Fruit fly (Drosophila melanogaster): ENCODE measurements around the gene gkt.

gkt gene

DNA sequence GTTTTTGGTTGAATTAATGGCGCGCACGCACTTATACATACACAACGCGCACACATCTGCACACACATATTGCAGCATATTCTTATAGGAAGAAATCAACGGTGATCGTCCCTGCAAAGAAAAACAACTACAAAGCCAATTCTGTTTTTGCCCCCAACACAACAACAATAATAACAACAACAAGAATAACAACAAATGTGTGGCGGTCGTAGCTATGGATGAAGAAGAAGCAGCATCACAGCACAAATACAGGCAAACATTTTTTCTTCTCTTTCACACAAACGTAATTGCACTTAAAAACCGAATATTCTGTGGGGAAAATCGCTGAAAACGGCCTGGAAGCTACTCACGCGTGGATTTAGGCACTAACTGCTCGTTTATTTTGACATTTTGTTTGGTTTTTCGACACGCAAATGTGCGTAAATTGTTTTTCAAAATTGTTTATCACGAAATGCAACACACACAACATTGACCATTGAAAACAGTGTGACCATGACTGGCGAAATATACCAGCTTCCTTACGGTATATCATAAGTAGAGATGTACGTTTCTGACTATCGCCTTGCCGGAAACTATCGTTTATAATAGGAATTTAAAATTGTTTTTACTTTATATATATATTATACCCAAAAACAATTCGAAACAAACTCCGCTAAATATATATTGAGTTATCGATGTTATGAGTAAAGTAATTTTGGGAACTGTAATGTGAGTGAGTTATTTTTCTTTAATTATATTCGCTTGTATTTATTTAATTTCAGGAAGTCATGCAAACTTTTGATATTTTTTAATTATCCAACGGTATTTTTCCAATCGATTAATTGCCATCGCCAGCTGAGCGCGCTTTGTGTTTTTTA lies at the start of gene gkt, which contains the start of gene Mad:
Gene gkt, plus strand, starts transcription at position 807 of the 857 bp plus-strand sequence.
Gene Mad, minus strand, starts transcription at position 500 of the 857 bp plus-strand sequence.
- no peak for TF ChIP-seq CG17801 (GFP tag; optimal IDR thresholded peaks at IDR 0.05; ENCODE audit: partially characterized antibody)

DNA sequence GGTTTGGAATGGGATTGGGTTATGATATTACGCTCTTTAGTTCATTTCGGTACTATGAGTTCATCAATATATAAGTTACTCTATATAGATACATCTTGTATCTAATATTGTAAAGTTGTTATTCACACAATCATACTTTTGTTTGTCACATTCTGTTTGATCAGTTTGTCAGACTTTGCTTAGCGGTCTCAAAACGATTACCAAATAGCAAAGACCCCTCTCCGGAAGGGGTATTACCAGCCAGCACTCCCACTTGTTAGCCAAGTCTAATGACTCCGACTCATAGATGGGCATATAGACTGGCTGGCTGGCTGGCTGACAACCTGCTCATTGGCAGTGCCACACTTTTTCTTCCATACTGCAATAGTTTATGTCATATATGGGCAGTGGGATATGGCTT lies 45.6 kb upstream of the gkt start:
- TF ChIP-seq CG17801 (GFP tag; optimal IDR thresholded peaks at IDR 0.05; ENCODE audit: partially characterized antibody): no peak

DNA sequence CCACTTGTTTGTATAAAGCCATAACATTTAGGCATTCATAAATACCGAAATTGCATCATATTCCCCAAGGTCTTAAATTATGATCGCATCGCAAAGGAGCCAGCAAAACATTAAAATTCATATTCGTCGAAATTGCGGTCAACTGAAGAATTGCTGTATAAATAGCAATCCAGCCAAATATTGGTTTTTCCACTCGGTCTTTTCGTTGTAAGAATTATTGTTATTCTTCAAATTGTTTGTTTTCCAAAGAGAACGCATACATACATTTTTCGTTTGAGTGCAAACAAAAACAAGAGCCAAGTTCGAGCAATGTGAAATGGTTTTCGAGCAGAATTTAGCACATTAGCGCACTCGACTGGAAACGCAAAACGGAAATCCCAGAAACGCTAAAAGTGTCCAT lies 44.9 kb upstream of the gkt start:
- no peak for TF ChIP-seq CG17801 (GFP tag; optimal IDR thresholded peaks at IDR 0.05; ENCODE audit: partially characterized antibody)

DNA sequence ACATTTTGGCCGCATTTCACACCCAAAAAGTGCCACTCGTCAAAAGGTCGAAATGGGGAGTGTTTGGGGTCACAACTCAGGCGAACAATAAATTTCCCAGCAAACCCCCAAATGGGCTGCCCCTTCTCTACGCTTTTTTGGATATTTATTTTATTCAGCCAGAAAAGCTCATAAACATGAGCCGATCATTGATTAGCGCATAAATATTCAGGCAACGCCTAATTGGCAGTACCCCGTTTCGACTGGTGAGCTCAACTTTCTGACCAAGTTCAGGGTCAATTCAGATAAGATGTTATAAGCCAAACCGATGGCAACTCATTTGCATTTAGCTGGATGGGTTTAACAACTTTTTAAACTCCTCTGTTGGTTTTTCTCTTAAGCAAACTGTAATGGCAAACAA lies 40.1 kb upstream of the gkt start:
- TF ChIP-seq CG17801 (GFP tag; optimal IDR thresholded peaks at IDR 0.05; ENCODE audit: partially characterized antibody): no peak

DNA sequence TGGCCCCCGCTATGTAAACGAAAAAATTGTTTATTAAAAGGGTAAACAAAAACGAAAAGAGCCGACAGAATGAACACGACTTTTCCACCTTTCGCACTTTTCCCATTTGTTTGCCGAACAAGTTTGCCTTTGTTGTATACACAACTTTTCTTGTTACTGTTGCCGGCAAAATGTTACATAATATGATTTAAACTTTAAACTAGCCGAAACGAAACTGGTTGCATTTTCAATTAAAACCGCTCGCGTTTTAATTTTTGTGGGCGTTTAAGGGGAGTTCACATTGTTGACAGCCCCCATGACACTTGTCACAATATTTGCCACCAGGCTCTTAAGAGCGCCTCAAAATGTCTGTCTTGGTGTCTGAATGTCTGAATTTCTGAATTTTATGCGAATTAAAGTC lies 38.9 kb upstream of the gkt start:
- TF ChIP-seq CG17801 (GFP tag; optimal IDR thresholded peaks at IDR 0.05; ENCODE audit: partially characterized antibody): no peak

DNA sequence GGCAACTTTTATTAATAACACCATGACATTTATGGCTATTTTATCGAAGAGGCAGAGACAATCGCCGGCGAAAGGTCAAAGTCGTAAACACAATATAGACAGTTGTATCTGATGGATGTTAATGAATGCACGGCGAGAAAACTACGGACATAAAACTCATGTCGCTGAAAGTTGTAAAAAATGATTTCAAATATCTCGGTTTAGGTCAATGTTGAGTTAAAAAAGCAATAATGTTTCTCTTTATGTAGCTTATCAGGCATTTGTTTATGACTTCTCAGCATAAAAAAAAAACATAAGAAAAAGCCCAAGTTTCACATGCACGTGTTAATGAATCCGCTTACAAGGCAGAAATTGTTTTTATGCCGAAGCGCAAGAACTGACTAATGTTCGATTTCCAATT lies 38.4 kb upstream of the gkt start:
- no peak for TF ChIP-seq CG17801 (GFP tag; optimal IDR thresholded peaks at IDR 0.05; ENCODE audit: partially characterized antibody)

DNA sequence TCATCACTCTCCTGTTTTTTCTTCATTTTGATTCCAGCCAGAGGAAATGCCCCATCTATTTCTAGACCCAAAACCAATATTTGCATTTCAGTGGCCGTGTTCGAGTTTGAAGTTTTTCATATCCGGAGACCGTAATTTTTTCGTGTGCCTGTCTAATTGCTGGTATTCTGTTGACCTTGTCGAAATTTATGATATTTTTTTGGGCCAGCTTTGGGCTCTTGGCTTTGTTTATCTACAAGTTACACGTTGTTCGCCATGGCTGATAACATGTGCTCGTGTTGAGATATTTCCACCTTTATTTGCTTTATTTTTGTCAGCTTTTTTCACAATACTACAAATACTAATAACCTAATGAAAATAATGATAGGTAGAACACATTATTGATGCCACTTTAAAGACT lies 38.0 kb upstream of the gkt start:
- TF ChIP-seq CG17801 (GFP tag; optimal IDR thresholded peaks at IDR 0.05; ENCODE audit: partially characterized antibody): no peak

DNA sequence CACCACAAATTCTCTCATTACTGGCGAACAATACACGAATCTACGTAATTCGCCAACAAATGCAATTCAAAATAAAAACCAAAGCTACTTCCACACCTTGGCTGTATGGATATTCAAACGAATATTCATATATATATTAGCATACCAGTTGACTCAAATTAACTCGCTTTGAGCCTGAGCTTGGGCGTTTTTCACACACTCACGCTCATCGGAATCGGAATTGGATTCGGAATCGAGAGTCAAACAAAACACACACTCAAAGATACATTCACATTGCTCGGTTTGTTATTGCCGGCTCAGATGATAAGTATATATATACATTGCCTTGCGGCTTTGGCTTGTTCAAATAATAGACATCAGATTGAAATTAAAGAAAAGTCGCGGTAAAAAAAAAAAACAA lies 37.5 kb upstream of the gkt start:
- TF ChIP-seq CG17801 (GFP tag; optimal IDR thresholded peaks at IDR 0.05; ENCODE audit: partially characterized antibody): no peak

DNA sequence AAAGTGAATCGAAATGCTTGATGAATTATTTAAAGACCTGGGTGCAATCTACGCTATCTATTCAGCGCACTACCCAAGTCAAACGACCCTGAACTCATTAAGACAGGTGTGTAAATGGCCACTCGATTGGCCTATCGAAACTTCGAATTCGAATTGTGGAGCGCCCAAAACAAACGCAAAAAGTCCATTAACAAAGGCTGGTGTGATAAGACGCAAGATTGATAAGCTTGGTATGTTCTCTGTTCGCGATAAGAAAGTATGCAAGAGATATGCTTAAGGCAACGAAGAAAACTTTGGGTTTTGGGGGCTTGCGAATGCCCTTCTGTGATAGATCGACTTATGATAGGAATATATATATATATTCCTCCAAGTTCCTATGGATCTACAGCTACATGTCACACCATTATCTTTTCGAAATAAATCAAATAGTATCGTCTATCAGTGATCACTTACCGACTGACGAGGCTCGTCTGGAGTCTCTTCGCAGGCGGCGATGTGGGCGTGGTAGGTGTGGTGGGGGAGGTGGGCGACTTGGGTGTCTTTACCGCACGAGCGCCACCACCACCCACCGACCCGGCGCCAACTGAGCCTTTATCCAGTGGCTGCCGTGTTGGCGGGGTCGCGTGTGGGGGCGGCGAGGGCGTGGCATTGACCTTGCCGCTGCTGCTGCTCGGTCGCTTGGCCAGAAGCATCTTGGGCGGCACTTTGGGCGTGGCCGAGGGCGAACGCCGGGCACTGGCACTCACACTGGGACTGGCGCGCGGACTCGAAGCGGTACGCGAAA lies 36.0 kb upstream of the gkt start:
- TF ChIP-seq CG17801 (GFP tag; optimal IDR thresholded peaks at IDR 0.05; ENCODE audit: partially characterized antibody): no peak

DNA sequence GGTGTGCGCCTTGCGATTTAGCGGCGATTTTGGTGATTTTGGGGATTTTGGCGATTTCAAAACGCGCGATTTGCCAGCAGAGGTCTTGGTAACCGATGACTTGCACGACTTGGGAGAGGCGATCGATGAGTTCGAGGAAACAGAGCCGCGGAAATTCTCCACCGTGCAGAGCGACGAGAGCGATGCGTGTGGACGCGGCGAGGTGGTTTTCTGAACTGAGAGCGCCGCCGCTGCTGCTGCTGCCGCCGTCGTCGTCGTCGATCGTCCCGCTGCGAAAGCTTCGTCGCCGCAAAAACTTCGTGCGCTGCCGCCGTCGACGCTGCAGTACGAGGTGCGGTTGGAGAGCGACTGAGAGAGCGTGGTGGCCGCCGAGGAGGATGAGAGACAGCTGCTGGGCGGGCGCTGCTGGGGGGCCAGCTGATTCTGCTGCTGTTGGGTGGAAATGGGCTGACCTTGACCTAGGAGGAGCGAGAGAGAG lies 35.2 kb upstream of the gkt start:
- TF ChIP-seq CG17801 (GFP tag; optimal IDR thresholded peaks at IDR 0.05; ENCODE audit: partially characterized antibody): no peak

DNA sequence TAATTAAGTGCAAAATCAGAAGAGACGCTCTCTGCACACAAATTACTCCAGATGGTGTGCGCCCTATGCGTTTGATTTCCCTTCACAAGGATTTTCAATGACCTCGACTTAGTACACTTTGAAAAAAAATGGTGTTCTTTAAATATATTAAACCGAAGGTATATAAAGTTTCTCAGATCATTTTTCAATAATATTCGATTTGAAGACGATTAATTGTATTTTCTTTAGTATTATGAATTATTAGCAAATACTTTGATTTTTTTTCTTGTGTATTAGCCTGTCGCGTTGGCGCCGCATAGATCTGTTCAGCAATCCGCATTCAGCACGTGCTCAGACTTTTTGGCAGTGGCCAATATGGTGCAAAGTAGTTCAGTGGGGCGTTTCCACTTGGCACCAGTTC lies 31.9 kb upstream of the gkt start:
- TF ChIP-seq CG17801 (GFP tag; optimal IDR thresholded peaks at IDR 0.05; ENCODE audit: partially characterized antibody): no peak

DNA sequence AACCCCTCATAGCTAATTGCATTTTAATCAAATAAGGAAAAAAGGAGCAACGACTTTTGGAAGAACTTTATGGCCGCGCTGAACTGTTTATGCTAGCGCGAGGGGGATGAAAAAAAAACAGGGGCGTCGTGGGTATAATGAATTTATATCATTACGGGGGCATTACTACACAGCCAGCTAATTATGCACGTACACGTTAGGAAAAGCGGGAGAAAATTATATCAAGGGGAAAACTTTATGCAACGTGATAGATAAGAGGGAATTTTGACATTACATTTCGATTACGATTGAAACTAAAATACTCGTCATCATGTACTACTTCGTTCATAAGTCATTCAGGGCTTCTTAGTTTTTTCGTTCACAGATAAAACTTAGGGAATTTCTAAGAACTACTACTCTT lies 31.4 kb upstream of the gkt start, which contains the start of gene CG15403:
Gene CG15403, plus strand, starts transcription at position 301 of the 400 bp plus-strand sequence.
- TF ChIP-seq CG17801 (GFP tag; optimal IDR thresholded peaks at IDR 0.05; ENCODE audit: partially characterized antibody): no peak

DNA sequence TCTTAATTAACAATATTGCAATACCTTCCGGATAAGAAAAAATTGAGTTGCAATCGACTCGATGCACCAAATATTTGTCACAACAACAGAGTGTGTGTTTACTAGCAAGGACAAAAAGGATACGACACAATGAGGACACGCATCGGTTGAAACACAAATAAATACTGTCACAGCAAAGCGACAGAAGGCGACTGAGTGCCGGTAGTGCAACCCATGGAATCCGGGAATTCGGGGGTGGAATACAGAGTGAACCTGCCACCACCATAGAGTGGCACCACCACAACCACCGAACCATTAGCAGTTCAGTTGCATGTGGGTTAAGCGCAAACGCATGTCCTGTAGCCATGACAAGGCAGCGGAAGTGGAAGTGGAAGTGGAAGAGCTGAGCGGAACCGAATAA lies 29.3 kb upstream of the gkt start:
- no peak for TF ChIP-seq CG17801 (GFP tag; optimal IDR thresholded peaks at IDR 0.05; ENCODE audit: partially characterized antibody)

DNA sequence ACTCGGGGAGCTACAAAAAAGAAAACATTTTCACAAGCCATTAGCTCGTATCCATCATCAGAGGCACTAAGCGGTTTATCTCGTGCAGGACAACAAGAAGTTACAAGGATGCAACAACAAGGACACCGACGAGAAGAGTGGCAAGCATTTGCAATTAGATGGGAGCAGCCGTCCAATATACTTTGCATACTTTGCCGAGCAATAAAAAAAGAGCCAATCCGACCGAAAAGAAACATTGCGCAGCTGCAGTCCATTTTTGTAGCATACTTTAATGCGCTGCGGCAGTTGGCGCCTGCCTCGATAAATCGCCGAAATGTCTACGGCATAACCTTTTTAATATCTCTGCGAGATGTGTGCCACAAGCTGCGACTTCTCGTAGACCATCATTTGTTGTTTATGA lies 28.1 kb upstream of the gkt start:
- TF ChIP-seq CG17801 (GFP tag; optimal IDR thresholded peaks at IDR 0.05; ENCODE audit: partially characterized antibody): no peak

DNA sequence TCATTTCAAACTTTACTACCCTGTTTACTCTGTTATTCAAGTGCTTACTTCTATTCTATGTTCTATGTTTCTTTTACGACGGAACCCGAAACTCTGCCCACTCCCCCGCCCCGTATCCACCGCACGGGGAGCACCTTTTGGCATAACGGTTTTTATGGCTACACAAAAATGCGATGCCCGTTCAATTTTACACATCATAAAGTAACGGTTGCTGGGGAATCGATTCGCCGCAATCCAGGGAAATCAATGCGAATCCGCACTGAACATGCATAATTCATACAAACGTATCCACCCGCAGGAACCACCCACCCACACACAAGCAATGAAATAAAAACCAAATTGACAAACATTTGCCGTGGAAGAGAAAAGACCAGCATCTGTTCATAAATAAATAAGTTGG lies 15.8 kb upstream of the gkt start:
- TF ChIP-seq CG17801 (GFP tag; optimal IDR thresholded peaks at IDR 0.05; ENCODE audit: partially characterized antibody): no peak

DNA sequence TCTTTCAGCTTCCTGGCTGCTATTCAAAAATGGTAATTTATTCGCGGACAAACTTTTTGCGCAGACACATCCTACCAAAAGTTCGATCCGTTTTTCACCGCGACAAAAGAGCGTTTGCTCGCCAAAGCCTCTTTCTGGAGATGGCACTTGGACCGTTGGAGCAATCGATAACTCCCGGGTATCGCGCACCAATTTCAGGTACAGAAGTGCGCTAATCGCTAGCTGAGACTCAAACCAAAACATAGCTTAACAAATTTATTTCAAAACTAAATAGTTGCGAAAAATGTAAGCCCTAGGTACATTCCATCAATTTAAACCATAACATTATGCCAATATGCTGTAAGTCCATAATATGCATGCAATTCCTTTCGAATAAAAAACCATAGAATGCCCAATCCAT lies 15.0 kb upstream of the gkt start, which contains the start of gene toc:
Gene toc, minus strand, starts transcription at position 78 of the 400 bp plus-strand sequence.
- peak; percentile 53 for TF ChIP-seq CG17801 (GFP tag; optimal IDR thresholded peaks at IDR 0.05; ENCODE audit: partially characterized antibody)
